Worm (Caenorhabditis elegans): ENCODE results near the gene Y41D4B.6.

- no peak for TF ChIP-seq ztf-29 (GFP tag; IDR thresholded peaks at IDR 0.05)
- TF ChIP-seq flt-1 (GFP tag; IDR thresholded peaks at IDR 0.05) = no peak
- no peak for TF ChIP-seq ref-1 (GFP tag; conservative IDR thresholded peaks at IDR 0.05)
Observed at ce11 chrIV:1637333-1637732, 3.8 kb downstream of the Y41D4B.6 start.
